Worm (Caenorhabditis elegans) whole organism, young adult: ENCODE results near the gene str-10.
"Not testable (repeated sequence)": the region's sequence is repeated elsewhere in the genome, so short reads cannot be mapped to it uniquely, and the experiment has no call there.

Experiments
- B0019.2 ChIP-seq: fragments of 200-800 bp; sonication (Bioruptor generic); conservative IDR thresholded peaks from 2 replicates; pipeline ENCODE4 v1.3.6; 2022; ENCODE audit warnings: missing genetic modification reagents, missing genetic modification characterization, missing compliant biosample characterization
- C17E4.6 ChIP-seq: fragments of 200-800 bp; sonication (Bioruptor generic); IDR thresholded peaks from 2 replicates; pipeline ENCODE4 v1.3.6; 2022; ENCODE audit warnings: missing genetic modification reagents, missing genetic modification characterization, missing compliant biosample characterization
- D2030.7 ChIP-seq: fragments of 200-800 bp; sonication (Bioruptor generic); IDR thresholded peaks from 2 replicates; pipeline ENCODE4 v1.3.6; 2022; ENCODE audit warnings: missing genetic modification reagents, missing genetic modification characterization, missing compliant biosample characterization
- F23B12.7 ChIP-seq: sonication (generic microtip); optimal IDR thresholded peaks from 2 replicates; lab custom pipeline; 2017; ENCODE audit warnings: missing genetic modification characterization, mild to moderate bottlenecking, missing compliant biosample characterization, antibody characterized with exemption, moderate library complexity; ENCODE audit not compliant: insufficient read depth
- F49E8.2 ChIP-seq: sonication (generic microtip); optimal IDR thresholded peaks from 3 replicates; lab custom pipeline; 2017; ENCODE audit warnings: missing genetic modification characterization, mild to moderate bottlenecking, missing compliant biosample characterization, antibody characterized with exemption, moderate library complexity; ENCODE audit not compliant: insufficient read depth
- F52B5.7 ChIP-seq: sonication (generic microtip); optimal IDR thresholded peaks from 2 replicates; lab custom pipeline; 2016; ENCODE audit warnings: mild to moderate bottlenecking, missing genetic modification characterization, missing compliant biosample characterization
- F57A8.1 ChIP-seq: fragments of 200-800 bp; sonication (Bioruptor generic); optimal IDR thresholded peaks from 2 replicates; lab custom pipeline; 2018; ENCODE audit warnings: mild to moderate bottlenecking, missing genetic modification characterization, moderate library complexity, missing compliant biosample characterization
- T26A5.8 ChIP-seq: sonication (generic microtip); optimal IDR thresholded peaks from 2 replicates; lab custom pipeline; 2016; ENCODE audit warnings: missing genetic modification characterization, missing compliant biosample characterization
- Y53F4B.3 ChIP-seq: fragments of 200-800 bp; sonication (Bioruptor generic); IDR thresholded peaks from 2 replicates; pipeline ENCODE4 v1.3.6; 2022; ENCODE audit warnings: missing genetic modification reagents, missing genetic modification characterization, missing compliant biosample characterization
- Y79H2A.3 ChIP-seq: fragments of 200-800 bp; sonication (Bioruptor generic); conservative IDR thresholded peaks from 2 replicates; pipeline ENCODE4 v1.3.6; 2022; ENCODE audit warnings: missing genetic modification reagents, missing genetic modification characterization, missing compliant biosample characterization
- aptf-2 ChIP-seq: fragments of 200-800 bp; sonication (Bioruptor generic); conservative IDR thresholded peaks from 2 replicates; pipeline ENCODE4 v1.3.6; 2022; ENCODE audit warnings: missing genetic modification reagents, missing genetic modification characterization, missing compliant biosample characterization
- aptf-3 ChIP-seq: fragments of 200-800 bp; sonication (Bioruptor generic); IDR thresholded peaks from 2 replicates; pipeline ENCODE4 v1.3.6; 2022; ENCODE audit warnings: missing genetic modification characterization, missing compliant biosample characterization
- atf-7 ChIP-seq: sonication (generic microtip); optimal IDR thresholded peaks from 2 replicates; lab custom pipeline; 2017; ENCODE audit warnings: mild to moderate bottlenecking, missing genetic modification characterization, missing compliant biosample characterization
- attf-6 ChIP-seq: fragments of 200-800 bp; sonication (Bioruptor generic); IDR thresholded peaks from 2 replicates; pipeline ENCODE4 v1.3.6; 2022; ENCODE audit warnings: missing genetic modification reagents, missing genetic modification characterization, missing compliant biosample characterization
- cebp-1 ChIP-seq, 2 experiments: fragments of 200-800 bp in 1 of 2; sonication (Bioruptor generic) in 1 of 2; sonication (generic microtip) in 1 of 2; IDR thresholded peaks in 1 of 2; optimal IDR thresholded peaks in 1 of 2; 2 replicates each; pipeline versions ENCODE4 v1.3.6 to Lab custom; 2017 to 2022; ENCODE audit warnings: missing compliant biosample characterization in 2 of 2, missing genetic modification characterization in 2 of 2, mild to moderate bottlenecking in 1 of 2, missing genetic modification reagents in 1 of 2, moderate library complexity in 1 of 2
- ceh-27 ChIP-seq: fragments of 200-800 bp; sonication (Bioruptor generic); optimal IDR thresholded peaks from 2 replicates; lab custom pipeline; 2018; ENCODE audit warnings: mild to moderate bottlenecking, missing genetic modification characterization, moderate library complexity, missing compliant biosample characterization
- ceh-40 ChIP-seq: fragments of 200-800 bp; sonication (Bioruptor generic); IDR thresholded peaks from 2 replicates; pipeline ENCODE4 v1.3.6; 2022; ENCODE audit warnings: missing genetic modification characterization, missing compliant biosample characterization
- ceh-79 ChIP-seq: sonication (generic microtip); optimal IDR thresholded peaks from 2 replicates; lab custom pipeline; 2017; ENCODE audit warnings: mild to moderate bottlenecking, missing genetic modification characterization, missing compliant biosample characterization
- ceh-91 ChIP-seq: fragments of 200-800 bp; sonication (Bioruptor generic); IDR thresholded peaks from 2 replicates; pipeline ENCODE4 v1.3.6; 2022; ENCODE audit warnings: missing genetic modification reagents, missing genetic modification characterization, missing compliant biosample characterization
- dox-1 ChIP-seq: fragments of 200-800 bp; sonication (Bioruptor generic); IDR thresholded peaks from 2 replicates; pipeline ENCODE4 v1.3.6; 2022; ENCODE audit warnings: missing genetic modification reagents, missing genetic modification characterization, missing compliant biosample characterization
- egl-18 ChIP-seq: fragments of 200-800 bp; sonication (Bioruptor generic); IDR thresholded peaks from 2 replicates; pipeline ENCODE4 v1.3.6; 2022; ENCODE audit warnings: missing genetic modification reagents, missing genetic modification characterization, missing compliant biosample characterization
- ekl-4 ChIP-seq: fragments of 200-800 bp; sonication (Bioruptor generic); IDR thresholded peaks from 2 replicates; pipeline ENCODE4 v1.3.6; 2022; ENCODE audit warnings: missing genetic modification reagents, missing genetic modification characterization, missing compliant biosample characterization
- gei-17 ChIP-seq: fragments of 200-800 bp; sonication (Bioruptor generic); optimal IDR thresholded peaks from 2 replicates; lab custom pipeline; 2018; ENCODE audit warnings: mild to moderate bottlenecking, missing genetic modification characterization, missing compliant biosample characterization
- him-1 ChIP-seq: sonication (generic microtip); optimal IDR thresholded peaks from 2 replicates; lab custom pipeline; 2016; ENCODE audit warnings: missing genotype, missing genetic modification reagents, missing genetic modification characterization, missing compliant biosample characterization
- hlh-26 ChIP-seq: fragments of 200-800 bp; sonication (Bioruptor generic); conservative IDR thresholded peaks from 2 replicates; pipeline ENCODE4 v1.3.6; 2022; ENCODE audit warnings: missing genetic modification reagents, missing genetic modification characterization, missing compliant biosample characterization
- hmg-1.2 ChIP-seq: fragments of 200-800 bp; sonication (Bioruptor generic); IDR thresholded peaks from 2 replicates; pipeline ENCODE4 v1.3.6; 2022; ENCODE audit warnings: missing genetic modification reagents, missing genetic modification characterization, missing compliant biosample characterization
- let-607 ChIP-seq, 2 experiments: fragments of 200-800 bp in 1 of 2; sonication (Bioruptor generic) in 1 of 2; sonication (generic microtip) in 1 of 2; optimal IDR thresholded peaks; 2 replicates each; lab custom pipeline; 2016 to 2018; ENCODE audit warnings: mild to moderate bottlenecking in 2 of 2, missing compliant biosample characterization in 2 of 2, missing genetic modification characterization in 2 of 2, moderate library complexity in 2 of 2, missing genotype in 1 of 2
- lin-26 ChIP-seq: fragments of 200-800 bp; sonication (Bioruptor generic); IDR thresholded peaks from 2 replicates; pipeline ENCODE4 v1.3.6; 2022; ENCODE audit warnings: missing genetic modification reagents, missing genetic modification characterization, missing compliant biosample characterization
- lsy-27 ChIP-seq: sonication (generic microtip); optimal IDR thresholded peaks from 2 replicates; lab custom pipeline; 2017; ENCODE audit warnings: missing genetic modification characterization, mild to moderate bottlenecking, missing compliant biosample characterization, antibody characterized with exemption, missing genotype, borderline replicate concordance; ENCODE audit not compliant: insufficient read depth
- madf-3 ChIP-seq: fragments of 200-800 bp; sonication (Bioruptor generic); IDR thresholded peaks from 2 replicates; pipeline ENCODE4 v1.3.6; 2022; ENCODE audit warnings: missing genetic modification reagents, missing genetic modification characterization, missing compliant biosample characterization
- madf-8 ChIP-seq: fragments of 200-800 bp; sonication (Bioruptor generic); conservative IDR thresholded peaks from 2 replicates; pipeline ENCODE4 v1.3.6; 2022; ENCODE audit warnings: missing genetic modification reagents, missing genetic modification characterization, missing compliant biosample characterization
- mes-4 ChIP-seq: sonication (generic microtip); optimal IDR thresholded peaks from 2 replicates; lab custom pipeline; 2016; ENCODE audit warnings: missing genotype, missing genetic modification characterization, missing compliant biosample characterization
- nhr-179 ChIP-seq: sonication (generic microtip); optimal IDR thresholded peaks from 2 replicates; lab custom pipeline; 2016; ENCODE audit warnings: mild to moderate bottlenecking, missing genetic modification characterization, missing compliant biosample characterization
- nhr-27 ChIP-seq: fragments of 200-800 bp; sonication (Bioruptor generic); optimal IDR thresholded peaks from 2 replicates; lab custom pipeline; 2018; ENCODE audit warnings: mild to moderate bottlenecking, missing genetic modification characterization, moderate library complexity, missing compliant biosample characterization
- rpc-1 ChIP-seq, 2 experiments: fragments of 150-350 bp in 1 of 2; sonication (generic microtip) in 1 of 2; optimal IDR thresholded peaks; 2 replicates each; lab custom pipeline; 2014 to 2018; ENCODE audit warnings: missing biosample characterization in 1 of 2, missing genetic modification characterization in 1 of 2, missing genetic modification reagents in 1 of 2, missing genotype in 1 of 2
- snpc-1.3 ChIP-seq: sonication (generic microtip); optimal IDR thresholded peaks from 2 replicates; lab custom pipeline; 2017; ENCODE audit warnings: missing genetic modification characterization, mild to moderate bottlenecking, missing compliant biosample characterization, antibody characterized with exemption, moderate library complexity, missing genotype, missing genetic modification reagents; ENCODE audit not compliant: insufficient read depth
- snpc-3.4 ChIP-seq: sonication (generic microtip); optimal IDR thresholded peaks from 2 replicates; lab custom pipeline; 2017; ENCODE audit warnings: missing genetic modification characterization, mild to moderate bottlenecking, missing compliant biosample characterization, antibody characterized with exemption, moderate library complexity, missing genotype, missing genetic modification reagents
- somi-1 ChIP-seq: fragments of 200-800 bp; sonication (Bioruptor generic); optimal IDR thresholded peaks from 2 replicates; lab custom pipeline; 2018; ENCODE audit warnings: mild to moderate bottlenecking, missing genetic modification characterization, missing compliant biosample characterization
- sptf-2 ChIP-seq: fragments of 200-800 bp; sonication (Bioruptor generic); optimal IDR thresholded peaks from 2 replicates; lab custom pipeline; 2018; ENCODE audit warnings: mild to moderate bottlenecking, missing genetic modification characterization, missing compliant biosample characterization
- tlf-1 ChIP-seq: fragments of 200-800 bp; sonication (Bioruptor generic); optimal IDR thresholded peaks from 2 replicates; lab custom pipeline; 2018; ENCODE audit warnings: mild to moderate bottlenecking, missing genetic modification characterization, missing compliant biosample characterization
- unc-130 ChIP-seq: sonication (generic microtip); optimal IDR thresholded peaks from 2 replicates; lab custom pipeline; 2016; ENCODE audit warnings: missing genetic modification reagents, missing genetic modification characterization, missing compliant biosample characterization
- ztf-18 ChIP-seq: sonication (generic microtip); optimal IDR thresholded peaks from 2 replicates; lab custom pipeline; 2016; ENCODE audit warnings: missing genotype, mild to moderate bottlenecking, missing genetic modification characterization, missing compliant biosample characterization
- ztf-25 ChIP-seq: fragments of 200-800 bp; sonication (Bioruptor generic); IDR thresholded peaks from 2 replicates; pipeline ENCODE4 v1.3.6; 2022; ENCODE audit warnings: missing genetic modification reagents, missing genetic modification characterization, missing compliant biosample characterization
- ztf-28 ChIP-seq: fragments of 200-800 bp; sonication (Bioruptor generic); IDR thresholded peaks from 2 replicates; pipeline ENCODE4 v1.3.6; 2022; ENCODE audit warnings: missing genetic modification reagents, missing genetic modification characterization, missing compliant biosample characterization
- ztf-3 ChIP-seq: fragments of 200-800 bp; sonication (Bioruptor generic); optimal IDR thresholded peaks from 2 replicates; lab custom pipeline; 2018; ENCODE audit warnings: mild to moderate bottlenecking, missing genetic modification characterization, missing compliant biosample characterization

Gene str-10

DNA sequence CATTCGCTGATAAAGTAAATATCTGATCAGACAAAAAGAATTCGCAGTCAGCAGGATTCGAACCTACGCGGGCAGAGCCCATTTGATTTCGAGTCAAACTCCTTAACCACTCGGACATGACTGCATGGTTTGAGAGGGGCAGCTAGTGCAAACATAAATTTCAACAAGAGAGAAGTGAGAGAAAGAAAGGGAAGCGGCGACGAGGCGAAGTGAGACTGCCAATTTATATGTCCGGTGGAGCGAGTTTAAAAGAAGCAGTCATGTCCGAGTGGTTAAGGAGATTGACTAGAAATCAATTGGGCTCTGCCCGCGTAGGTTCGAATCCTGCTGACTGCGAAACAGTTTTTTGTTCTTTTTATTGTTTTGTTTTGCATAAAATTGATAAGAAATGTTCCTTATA, 36.1 kb upstream of the str-10 start (continued):
- peak; percentile 66 for TF ChIP-seq tlf-1 (GFP tag; lab: Kevin White, UChicago)
- TF ChIP-seq ceh-79 (tag; lab: Kevin White, UChicago): peak; percentile 54
- TF ChIP-seq ceh-40: peak; percentile 89
- peak; percentile 90 for TF ChIP-seq snpc-3.4 (tag; lab: Kevin White, UChicago)
- TF ChIP-seq dox-1 (GFP tag; lab: Robert Waterston, UW): peak; percentile 96
- TF ChIP-seq aptf-3: 0 out of 2 replicates have a peak, but pooled peaks have one; percentile 86
- peak; percentile 9 for TF ChIP-seq ztf-3 (GFP tag; lab: Kevin White, UChicago)
- peak; percentile 76 for TF ChIP-seq cebp-1 (GFP tag; IDR thresholded peaks at IDR 0.05; lab: Robert Waterston, UW)
- TF ChIP-seq cebp-1 (tag; optimal IDR thresholded peaks at IDR 0.05; lab: Kevin White, UChicago): not testable (repeated sequence)
- TF ChIP-seq attf-6: peak; percentile 81
- peak; percentile 99 for TF ChIP-seq rpc-1 (optimal IDR thresholded peaks at IDR 0.05; lab: Kevin White, UChicago)
- TF ChIP-seq rpc-1 (tag; optimal IDR thresholded peaks at IDR 0.05; lab: Kevin White, UChicago): peak; percentile 95
- 0 out of 2 replicates have a peak, but pooled peaks have one; percentile 62 for TF ChIP-seq madf-3 (GFP tag; lab: Robert Waterston, UW)
- peak; percentile 89 for TF ChIP-seq D2030.7 (GFP tag; lab: Robert Waterston, UW)
- TF ChIP-seq atf-7: peak; percentile 74
- peak; percentile 91 for TF ChIP-seq ekl-4
- peak; percentile 84 for TF ChIP-seq snpc-1.3 (tag; lab: Kevin White, UChicago)
- 0 out of 2 replicates have a peak, but pooled peaks have one; percentile 24 for TF ChIP-seq ceh-91 (GFP tag; lab: Robert Waterston, UW)
- TF ChIP-seq Y79H2A.3 (GFP tag; lab: Robert Waterston, UW): peak; percentile 79
- TF ChIP-seq ztf-28: peak; percentile 86
- TF ChIP-seq somi-1 (GFP tag; lab: Kevin White, UChicago): peak; percentile 73
- peak; percentile 50 for TF ChIP-seq sptf-2 (GFP tag; lab: Kevin White, UChicago)
- TF ChIP-seq unc-130 (GFP tag; lab: Kevin White, UChicago): peak; percentile 55
- peak; percentile 48 for TF ChIP-seq mes-4 (tag; lab: Kevin White, UChicago)
- TF ChIP-seq F23B12.7 (tag; lab: Kevin White, UChicago): peak; percentile 75
- TF ChIP-seq nhr-179 (tag; lab: Kevin White, UChicago): peak; percentile 36
- peak; percentile 93 for TF ChIP-seq ztf-25 (GFP tag; lab: Robert Waterston, UW)
- TF ChIP-seq gei-17: peak; percentile 84
- peak; percentile 85 for TF ChIP-seq nhr-27 (tag; lab: Kevin White, UChicago)
- TF ChIP-seq F52B5.7: peak; percentile 95
- peak; percentile 80 for TF ChIP-seq ztf-18 (tag; lab: Kevin White, UChicago)
- peak; percentile 66 to 70 for TF ChIP-seq let-607 (tag; optimal IDR thresholded peaks at IDR 0.05; lab: Kevin White, UChicago)
- peak; percentile 96 for TF ChIP-seq hmg-1.2 (GFP tag; lab: Robert Waterston, UW)
- peak; percentile 79; the same call in 1 of the 2 replicates for TF ChIP-seq egl-18 (GFP tag; lab: Robert Waterston, UW)
- peak; percentile 87 for TF ChIP-seq ceh-27
- TF ChIP-seq F49E8.2 (tag; lab: Kevin White, UChicago): peak; percentile 66
- peak; percentile 93 for TF ChIP-seq him-1 (tag; lab: Kevin White, UChicago)
- 0 out of 2 replicates have a peak, but pooled peaks have one; percentile 51 for TF ChIP-seq hlh-26 (GFP tag; lab: Robert Waterston, UW)
- 0 out of 2 replicates have a peak, but pooled peaks have one; percentile 41 for TF ChIP-seq aptf-2 (GFP tag; lab: Robert Waterston, UW)
- TF ChIP-seq C17E4.6 (GFP tag; lab: Robert Waterston, UW): peak; percentile 55; the same call in 1 of the 2 replicates
- peak; percentile 23; the same call in 1 of the 2 replicates for TF ChIP-seq madf-8 (GFP tag; lab: Robert Waterston, UW)
- peak; percentile 96 for TF ChIP-seq lin-26 (GFP tag; lab: Robert Waterston, UW)
- peak; percentile 58 for TF ChIP-seq F57A8.1
- peak; percentile 86 for TF ChIP-seq lsy-27
- peak; percentile 91 for TF ChIP-seq T26A5.8 (tag; lab: Kevin White, UChicago)
- peak; percentile 51; the same call in 1 of the 2 replicates for TF ChIP-seq B0019.2 (GFP tag; lab: Robert Waterston, UW)
- TF ChIP-seq Y53F4B.3 (GFP tag; lab: Robert Waterston, UW): peak; percentile 47; the same call in 1 of the 2 replicates
